Worm (Caenorhabditis elegans) whole organism, early embryonic: ENCODE measurements around the gene T03F7.7.
"Not testable (repeated sequence)": the region's sequence is repeated elsewhere in the genome, so short reads cannot be mapped to it uniquely, and the experiment has no call there.

Source experiments
- F13C5.2 ChIP-seq: sonication (generic microtip); optimal IDR thresholded peaks from 2 replicates; lab custom pipeline; 2017; ENCODE audit warnings: mild to moderate bottlenecking, missing genetic modification characterization, inconsistent platforms, missing compliant biosample characterization
- aly-1 ChIP-seq: sonication (generic microtip); optimal IDR thresholded peaks from 2 replicates; lab custom pipeline; 2016; ENCODE audit warnings: missing genetic modification characterization, missing compliant biosample characterization
- ama-1 ChIP-seq: fragments of 150-350 bp; optimal IDR thresholded peaks from 2 replicates; lab custom pipeline; 2014
- ceh-13 ChIP-seq: fragments of 200-800 bp; sonication (Bioruptor generic); optimal IDR thresholded peaks from 2 replicates; lab custom pipeline; 2018; ENCODE audit warnings: mild to moderate bottlenecking, missing genetic modification characterization, missing compliant biosample characterization
- ets-7 ChIP-seq: sonication (generic microtip); optimal IDR thresholded peaks from 2 replicates; lab custom pipeline; 2016; ENCODE audit warnings: missing genotype, missing genetic modification characterization, missing compliant biosample characterization
- hnd-1 ChIP-seq: sonication (generic microtip); optimal IDR thresholded peaks from 2 replicates; lab custom pipeline; 2016; ENCODE audit warnings: missing genetic modification characterization, missing compliant biosample characterization
- tbx-11 ChIP-seq: fragments of 200-800 bp; sonication (Bioruptor generic); IDR thresholded peaks from 2 replicates; pipeline ENCODE4 v1.3.6; 2022; ENCODE audit warnings: missing genetic modification characterization, missing compliant biosample characterization
- tra-4 ChIP-seq: sonication (generic microtip); optimal IDR thresholded peaks from 2 replicates; lab custom pipeline; 2017; ENCODE audit warnings: missing genetic modification characterization, missing compliant biosample characterization

- TF ChIP-seq tra-4 (tag; lab: Kevin White, UChicago); ama-1 (lab: Kevin White, UChicago); aly-1 (tag; lab: Kevin White, UChicago); hnd-1 (tag; lab: Kevin White, UChicago); F13C5.2; ceh-13 (GFP tag; lab: Kevin White, UChicago); ets-7 (tag; lab: Kevin White, UChicago); tbx-11 (GFP tag; lab: Robert Waterston, UW): not testable (repeated sequence)
Observed at ce11 chrV:11331811-11332210, 20.6 kb downstream of the T03F7.7 start.
